Worm (Caenorhabditis elegans) whole organism, late embryonic: ENCODE measurements around the gene T02H6.1.
"Not testable (repeated sequence)": the region's sequence is repeated elsewhere in the genome, so short reads cannot be mapped to it uniquely, and the experiment has no call there.

Experiments
- C08G9.2 ChIP-seq: sonication (generic microtip); optimal IDR thresholded peaks from 2 replicates; lab custom pipeline; 2016; ENCODE audit warnings: mild to moderate bottlenecking, missing genetic modification characterization, moderate library complexity, missing compliant biosample characterization
- C38D4.7 ChIP-seq: fragments of 200-800 bp; sonication (Bioruptor generic); optimal IDR thresholded peaks from 2 replicates; lab custom pipeline; 2018; ENCODE audit warnings: mild to moderate bottlenecking, missing genetic modification characterization, moderate library complexity, missing compliant biosample characterization
- F13H6.1 ChIP-seq: sonication (generic microtip); optimal IDR thresholded peaks from 2 replicates; lab custom pipeline; 2016; ENCODE audit warnings: missing genetic modification characterization, missing compliant biosample characterization
- K02D7.2 ChIP-seq: sonication (generic microtip); optimal IDR thresholded peaks from 2 replicates; lab custom pipeline; 2017; ENCODE audit warnings: mild to moderate bottlenecking, missing genetic modification characterization, missing compliant biosample characterization
- Y22D7AL.16 ChIP-seq: sonication (generic microtip); optimal IDR thresholded peaks from 2 replicates; lab custom pipeline; 2016; ENCODE audit warnings: missing genetic modification characterization, missing compliant biosample characterization
- ceh-18 ChIP-seq: sonication (generic microtip); optimal IDR thresholded peaks from 2 replicates; lab custom pipeline; 2016; ENCODE audit warnings: missing genetic modification characterization, missing compliant biosample characterization
- ceh-19 ChIP-seq: fragments of 200-800 bp; sonication (Bioruptor generic); optimal IDR thresholded peaks from 2 replicates; lab custom pipeline; 2018; ENCODE audit warnings: mild to moderate bottlenecking, missing genetic modification characterization, missing compliant biosample characterization
- ceh-2 ChIP-seq: sonication (generic microtip); optimal IDR thresholded peaks from 2 replicates; lab custom pipeline; 2016; ENCODE audit warnings: missing genotype, missing genetic modification characterization, missing compliant biosample characterization
- ceh-30 ChIP-seq: fragments of 150-350 bp; optimal IDR thresholded peaks from 2 replicates; lab custom pipeline; 2014; ENCODE audit warnings: missing biosample characterization, missing genetic modification characterization
- ceh-48 ChIP-seq: sonication (generic microtip); optimal IDR thresholded peaks from 2 replicates; lab custom pipeline; 2016; ENCODE audit warnings: missing genetic modification characterization, inconsistent platforms, missing compliant biosample characterization
- ceh-9 ChIP-seq: sonication (generic microtip); optimal IDR thresholded peaks from 2 replicates; lab custom pipeline; 2016; ENCODE audit warnings: mild to moderate bottlenecking, missing genetic modification characterization, inconsistent platforms, missing compliant biosample characterization
- dmd-4 ChIP-seq: sonication (generic microtip); optimal IDR thresholded peaks from 2 replicates; lab custom pipeline; 2016; ENCODE audit warnings: borderline replicate concordance, missing genetic modification characterization, missing compliant biosample characterization
- elt-2 ChIP-seq: sonication (generic microtip); optimal IDR thresholded peaks from 2 replicates; lab custom pipeline; 2016; ENCODE audit warnings: missing genetic modification reagents, missing genetic modification characterization, missing compliant biosample characterization
- fax-1 ChIP-seq: sonication (generic microtip); optimal IDR thresholded peaks from 2 replicates; lab custom pipeline; 2016; ENCODE audit warnings: missing genotype, missing genetic modification characterization, missing compliant biosample characterization
- hlh-30 ChIP-seq: sonication (generic microtip); optimal IDR thresholded peaks from 2 replicates; lab custom pipeline; 2017; ENCODE audit warnings: antibody characterized with exemption, missing genetic modification characterization, missing compliant biosample characterization; ENCODE audit not compliant: insufficient read depth
- hlh-6 ChIP-seq: sonication (generic microtip); optimal IDR thresholded peaks from 2 replicates; lab custom pipeline; 2016; ENCODE audit warnings: missing genotype, missing genetic modification characterization, missing compliant biosample characterization
- lim-6 ChIP-seq: sonication (generic microtip); optimal IDR thresholded peaks from 2 replicates; lab custom pipeline; 2016; ENCODE audit warnings: missing genetic modification characterization, missing compliant biosample characterization
- lin-11 ChIP-seq: fragments of 200-800 bp; sonication (Bioruptor generic); optimal IDR thresholded peaks from 2 replicates; lab custom pipeline; 2018; ENCODE audit warnings: mild to moderate bottlenecking, missing genetic modification characterization, missing compliant biosample characterization
- mec-3 ChIP-seq: sonication (generic microtip); optimal IDR thresholded peaks from 2 replicates; lab custom pipeline; 2016; ENCODE audit warnings: borderline replicate concordance, missing genetic modification characterization, missing compliant biosample characterization
- nhr-232 ChIP-seq: sonication (generic microtip); optimal IDR thresholded peaks from 2 replicates; lab custom pipeline; 2016; ENCODE audit warnings: missing genetic modification characterization, missing compliant biosample characterization
- pag-3 ChIP-seq: sonication (generic microtip); optimal IDR thresholded peaks from 2 replicates; lab custom pipeline; 2016; ENCODE audit warnings: missing compliant biosample characterization, missing genetic modification characterization, borderline replicate concordance
- pax-1 ChIP-seq: fragments of 150-350 bp; optimal IDR thresholded peaks from 2 replicates; lab custom pipeline; 2014; ENCODE audit warnings: missing biosample characterization, missing genetic modification characterization
- pha-4 ChIP-seq: fragments of 150-350 bp; optimal IDR thresholded peaks from 2 replicates; lab custom pipeline; 2018; ENCODE audit warnings: missing biosample characterization, missing genetic modification reagents, missing genetic modification characterization
- pros-1 ChIP-seq: fragments of 150-350 bp; optimal IDR thresholded peaks from 2 replicates; lab custom pipeline; 2014; ENCODE audit warnings: missing biosample characterization, missing genetic modification reagents, missing genetic modification characterization
- sdc-2 ChIP-seq: sonication (generic microtip); optimal IDR thresholded peaks from 2 replicates; lab custom pipeline; 2016; ENCODE audit warnings: missing genotype, missing genetic modification characterization, missing compliant biosample characterization
- syd-9 ChIP-seq: sonication (generic microtip); optimal IDR thresholded peaks from 2 replicates; lab custom pipeline; 2016; ENCODE audit warnings: mild to moderate bottlenecking, missing genetic modification characterization, moderate library complexity, missing compliant biosample characterization
- unc-3 ChIP-seq, 2 experiments: fragments of 200-800 bp in 1 of 2; sonication (Bioruptor generic) in 1 of 2; sonication (generic microtip) in 1 of 2; conservative IDR thresholded peaks in 1 of 2; optimal IDR thresholded peaks in 1 of 2; 2 replicates each; pipeline versions ENCODE4 v1.3.6 to Lab custom; 2016 to 2022; ENCODE audit warnings: missing compliant biosample characterization in 2 of 2, missing genetic modification characterization in 2 of 2, missing genetic modification reagents in 1 of 2
- unc-42 ChIP-seq: sonication (generic microtip); optimal IDR thresholded peaks from 2 replicates; lab custom pipeline; 2016; ENCODE audit warnings: missing genotype, missing genetic modification characterization, missing compliant biosample characterization
- unc-55 ChIP-seq: sonication (generic microtip); optimal IDR thresholded peaks from 2 replicates; lab custom pipeline; 2017; ENCODE audit warnings: missing biosample characterization, missing genetic modification reagents, missing genetic modification characterization
- unc-86 ChIP-seq: sonication (generic microtip); optimal IDR thresholded peaks from 2 replicates; lab custom pipeline; 2016; ENCODE audit warnings: missing genetic modification characterization, missing compliant biosample characterization
- ztf-16 ChIP-seq: sonication (generic microtip); optimal IDR thresholded peaks from 2 replicates; lab custom pipeline; 2017; ENCODE audit warnings: missing genetic modification characterization, missing compliant biosample characterization

T02H6.1 gene

ce11 chrII:683467-683866, 25.7 kb upstream of the T02H6.1 start, which contains the start of gene T02H6.6:
Gene T02H6.6 (plus strand): TSS chrII:683767.
- no peak for TF ChIP-seq hlh-6 (tag; lab: Kevin White, UChicago)

- TF ChIP-seq dmd-4 (no peak), ceh-48 (tag; lab: Kevin White, UChicago) (no peak), C38D4.7 (GFP tag; lab: Kevin White, UChicago) (no peak), hlh-30 (tag; lab: Kevin White, UChicago) (no peak), elt-2 (tag; lab: Kevin White, UChicago) (no peak), Y22D7AL.16 (tag; lab: Kevin White, UChicago) (no peak), syd-9 (tag; lab: Kevin White, UChicago) (no peak), unc-55 (no peak), fax-1 (tag; lab: Kevin White, UChicago) (no peak), pag-3 (tag; lab: Kevin White, UChicago) (no peak)
- TF ChIP-seq, all 69 proteins: peak for 0
Measured at ce11 chrII:684811-685210, 24.4 kb upstream of the T02H6.1 start, which contains the start of gene T02H6.5. Gene T02H6.5 (plus strand): TSS chrII:685111.

ce11 chrII:689749-690148, 19.4 kb upstream of the T02H6.1 start, which contains the start of gene T02H6.4:
Gene T02H6.4 (plus strand): TSS chrII:690049.
- no peak for TF ChIP-seq nhr-232
- no peak for TF ChIP-seq F13H6.1 (tag; lab: Kevin White, UChicago)
- no peak for TF ChIP-seq sdc-2 (tag; lab: Kevin White, UChicago)
- no peak for TF ChIP-seq unc-86 (tag; lab: Kevin White, UChicago)
- TF ChIP-seq ceh-9 (tag; lab: Kevin White, UChicago) = no peak
- no peak for TF ChIP-seq C38D4.7 (GFP tag; lab: Kevin White, UChicago)
- TF ChIP-seq pha-4 (tag; lab: Kevin White, UChicago) = no peak
- no peak for TF ChIP-seq unc-42
- TF ChIP-seq lin-11 = no peak
- TF ChIP-seq ceh-19 (GFP tag; lab: Kevin White, UChicago) = no peak
- no peak for TF ChIP-seq Y22D7AL.16 (tag; lab: Kevin White, UChicago)

- TF ChIP-seq mec-3 (tag; lab: Kevin White, UChicago) = no peak
- TF ChIP-seq pax-1 (tag; lab: Kevin White, UChicago) = no peak
- TF ChIP-seq ceh-30 (tag; lab: Kevin White, UChicago) = no peak
- no peak for TF ChIP-seq pha-4 (tag; lab: Kevin White, UChicago)
- no peak for TF ChIP-seq ceh-2 (tag; lab: Kevin White, UChicago)
- no peak for TF ChIP-seq ztf-16 (tag; lab: Kevin White, UChicago)
- TF ChIP-seq lim-6 (tag; lab: Kevin White, UChicago) = no peak
- no peak for TF ChIP-seq K02D7.2 (tag; lab: Kevin White, UChicago)
- TF ChIP-seq ceh-9 (tag; lab: Kevin White, UChicago) = no peak
- TF ChIP-seq ceh-18 (tag; lab: Kevin White, UChicago) = no peak
- TF ChIP-seq, all 69 proteins: peak for 0
Measured at ce11 chrII:691550-691949, 17.6 kb upstream of the T02H6.1 start, which contains the start of gene T02H6.3. Gene T02H6.3 (plus strand): TSS chrII:691850.

- 0 out of 2 replicates have a peak, but pooled peaks have one; percentile 8 for TF ChIP-seq unc-3 (GFP tag; conservative IDR thresholded peaks at IDR 0.05; lab: Robert Waterston, UW)
- TF ChIP-seq unc-3 (tag; optimal IDR thresholded peaks at IDR 0.05; lab: Kevin White, UChicago) = not testable (repeated sequence)
Measured at ce11 chrII:695079-695478, 14.1 kb upstream of the T02H6.1 start.

ce11 chrII:701025-701370, 8.2 kb upstream of the T02H6.1 start, which contains the start of gene T02H6.11:
Gene T02H6.11 (minus strand): TSS chrII:701125.
- no peak for TF ChIP-seq hlh-6 (tag; lab: Kevin White, UChicago)
- no peak for TF ChIP-seq Y22D7AL.16 (tag; lab: Kevin White, UChicago)
- no peak for TF ChIP-seq dmd-4
- TF ChIP-seq ceh-18 (tag; lab: Kevin White, UChicago) = no peak
- TF ChIP-seq pros-1 (tag; lab: Kevin White, UChicago) = no peak
- TF ChIP-seq pax-1 (tag; lab: Kevin White, UChicago) = no peak
- TF ChIP-seq C08G9.2 (tag; lab: Kevin White, UChicago) = no peak
- TF ChIP-seq pha-4 (tag; lab: Kevin White, UChicago) = no peak
